Worm (Caenorhabditis elegans) whole organism, L1 larva: ENCODE data around the gene chmp-7.

Experiments used
- C16A3.4 ChIP-seq: fragments of 150-350 bp; optimal IDR thresholded peaks from 2 replicates; lab custom pipeline; 2014; ENCODE audit warnings: missing biosample characterization, missing genetic modification characterization
- F16B12.6 ChIP-seq: fragments of 150-350 bp; optimal IDR thresholded peaks from 2 replicates; lab custom pipeline; 2014; ENCODE audit warnings: missing biosample characterization, missing genetic modification characterization
- Y116A8C.19 ChIP-seq: sonication (generic microtip); optimal IDR thresholded peaks from 2 replicates; lab custom pipeline; 2016; ENCODE audit warnings: missing compliant biosample characterization, missing genetic modification characterization, borderline replicate concordance
- aha-1 ChIP-seq: fragments of 150-350 bp; optimal IDR thresholded peaks from 2 replicates; lab custom pipeline; 2014; ENCODE audit warnings: missing biosample characterization, missing genetic modification characterization
- aly-2 ChIP-seq: fragments of 150-350 bp; optimal IDR thresholded peaks from 2 replicates; lab custom pipeline; 2014; ENCODE audit warnings: missing biosample characterization, missing genetic modification characterization
- ama-1 ChIP-seq: fragments of 150-350 bp; optimal IDR thresholded peaks from 2 replicates; lab custom pipeline; 2014
- ceh-63 ChIP-seq: fragments of 200-800 bp; sonication (Bioruptor generic); optimal IDR thresholded peaks from 2 replicates; lab custom pipeline; 2018; ENCODE audit warnings: mild to moderate bottlenecking, missing genetic modification characterization, missing compliant biosample characterization
- ceh-8 ChIP-seq: fragments of 200-800 bp; sonication (Bioruptor generic); optimal IDR thresholded peaks from 2 replicates; lab custom pipeline; 2018; ENCODE audit warnings: mild to moderate bottlenecking, missing genetic modification characterization, moderate library complexity, missing compliant biosample characterization
- ceh-90 ChIP-seq: sonication (generic microtip); optimal IDR thresholded peaks from 2 replicates; lab custom pipeline; 2016; ENCODE audit warnings: missing genetic modification characterization, missing compliant biosample characterization
- dsc-1 ChIP-seq: sonication (generic microtip); optimal IDR thresholded peaks from 2 replicates; lab custom pipeline; 2016; ENCODE audit warnings: mild to moderate bottlenecking, missing genetic modification characterization, missing compliant biosample characterization
- efl-1 ChIP-seq, 4 experiments: fragments of 150-350 bp; optimal IDR thresholded peaks in 3 of 4; peaks in 1 of 4; 1 replicate in 1 of 4; 2 replicates in 3 of 4; lab custom pipeline; 2014; ENCODE audit warnings: missing biosample characterization in 2 of 4, missing genetic modification characterization in 2 of 4, missing genetic modification reagents in 2 of 4
- egl-13 ChIP-seq: sonication (generic microtip); optimal IDR thresholded peaks from 2 replicates; lab custom pipeline; 2016; ENCODE audit warnings: missing genotype, missing genetic modification reagents, missing genetic modification characterization, missing compliant biosample characterization
- ets-5 ChIP-seq: fragments of 200-800 bp; sonication (Bioruptor generic); IDR thresholded peaks from 2 replicates; pipeline ENCODE4 v1.3.6; 2022; ENCODE audit warnings: missing genetic modification characterization, missing compliant biosample characterization
- fkh-10 ChIP-seq: sonication (generic microtip); optimal IDR thresholded peaks from 2 replicates; lab custom pipeline; 2017; ENCODE audit warnings: missing biosample characterization, missing genetic modification reagents, missing genetic modification characterization
- fkh-4 ChIP-seq: sonication (generic microtip); optimal IDR thresholded peaks from 2 replicates; lab custom pipeline; 2016; ENCODE audit warnings: missing compliant biosample characterization, missing genetic modification characterization, borderline replicate concordance
- fkh-8 ChIP-seq: sonication (generic microtip); optimal IDR thresholded peaks from 2 replicates; lab custom pipeline; 2016; ENCODE audit warnings: mild to moderate bottlenecking, missing genetic modification characterization, missing compliant biosample characterization
- fos-1 ChIP-seq: fragments of 150-350 bp; optimal IDR thresholded peaks from 2 replicates; lab custom pipeline; 2014; ENCODE audit warnings: missing biosample characterization, missing genetic modification characterization
- grh-1 ChIP-seq: fragments of 200-800 bp; sonication (Bioruptor generic); IDR thresholded peaks from 2 replicates; pipeline ENCODE4 v1.3.6; 2022; ENCODE audit warnings: missing genetic modification reagents, missing genetic modification characterization, missing compliant biosample characterization
- hlh-4 ChIP-seq: sonication (generic microtip); optimal IDR thresholded peaks from 2 replicates; lab custom pipeline; 2016; ENCODE audit warnings: mild to moderate bottlenecking, missing genetic modification characterization, missing compliant biosample characterization
- hpl-2 ChIP-seq: fragments of 150-350 bp; optimal IDR thresholded peaks from 2 replicates; lab custom pipeline; 2014; ENCODE audit warnings: missing biosample characterization, missing genetic modification reagents, missing genetic modification characterization
- jun-1 ChIP-seq: fragments of 150-350 bp; optimal IDR thresholded peaks from 2 replicates; lab custom pipeline; 2014; ENCODE audit warnings: missing biosample characterization, missing genetic modification reagents, missing genetic modification characterization
- lin-13 ChIP-seq: fragments of 150-350 bp; optimal IDR thresholded peaks from 2 replicates; lab custom pipeline; 2014; ENCODE audit warnings: missing biosample characterization, missing genetic modification reagents, missing genetic modification characterization
- lin-15B ChIP-seq: fragments of 150-350 bp; sonication (generic microtip); optimal IDR thresholded peaks from 3 replicates; lab custom pipeline; 2014; ENCODE audit warnings: missing biosample characterization, missing genetic modification characterization
- lin-35 ChIP-seq, 2 experiments: fragments of 150-350 bp; optimal IDR thresholded peaks; 2 replicates each; lab custom pipeline; 2014; ENCODE audit warnings: missing biosample characterization in 2 of 2, missing genetic modification characterization in 2 of 2, missing genetic modification reagents in 2 of 2
- lin-39 ChIP-seq: fragments of 150-350 bp; optimal IDR thresholded peaks from 2 replicates; lab custom pipeline; 2014; ENCODE audit warnings: missing biosample characterization, missing genetic modification reagents, missing genetic modification characterization
- lir-3 ChIP-seq: sonication (generic microtip); optimal IDR thresholded peaks from 2 replicates; lab custom pipeline; 2016; ENCODE audit warnings: mild to moderate bottlenecking, missing genetic modification characterization, moderate library complexity, missing compliant biosample characterization; ENCODE audit not compliant: poor library complexity
- lsy-2 ChIP-seq, 2 experiments: fragments of 150-350 bp; optimal IDR thresholded peaks; 2 replicates each; lab custom pipeline; 2014; ENCODE audit warnings: missing biosample characterization in 2 of 2, missing genetic modification characterization in 2 of 2
- mab-9 ChIP-seq: fragments of 200-800 bp; sonication (Bioruptor generic); IDR thresholded peaks from 2 replicates; pipeline ENCODE4 v1.3.6; 2022; ENCODE audit warnings: missing genetic modification reagents, missing genetic modification characterization, missing compliant biosample characterization
- mdl-1 ChIP-seq, 2 experiments: fragments of 150-350 bp; optimal IDR thresholded peaks; 2 replicates each; lab custom pipeline; 2014 to 2017; ENCODE audit warnings: missing biosample characterization in 2 of 2, missing genetic modification characterization in 2 of 2, inconsistent platforms in 1 of 2
- mep-1 ChIP-seq: fragments of 150-350 bp; optimal IDR thresholded peaks from 2 replicates; lab custom pipeline; 2014; ENCODE audit warnings: missing biosample characterization, missing genetic modification characterization
- nhr-11 ChIP-seq: fragments of 150-350 bp; optimal IDR thresholded peaks from 2 replicates; lab custom pipeline; 2014; ENCODE audit warnings: missing biosample characterization, missing genetic modification characterization
- nhr-12 ChIP-seq: sonication (generic microtip); optimal IDR thresholded peaks from 2 replicates; lab custom pipeline; 2017; ENCODE audit warnings: missing biosample characterization, missing genetic modification characterization
- nhr-28 ChIP-seq: fragments of 150-350 bp; optimal IDR thresholded peaks from 2 replicates; lab custom pipeline; 2014; ENCODE audit warnings: missing biosample characterization, missing genetic modification characterization
- nhr-47 ChIP-seq: sonication (generic microtip); optimal IDR thresholded peaks from 2 replicates; lab custom pipeline; 2016; ENCODE audit warnings: mild to moderate bottlenecking, missing genetic modification characterization, moderate library complexity, missing compliant biosample characterization
- nhr-71 ChIP-seq: sonication (generic microtip); optimal IDR thresholded peaks from 2 replicates; lab custom pipeline; 2016; ENCODE audit warnings: mild to moderate bottlenecking, missing genetic modification characterization, moderate library complexity, missing compliant biosample characterization
- nhr-76 ChIP-seq: sonication (generic microtip); optimal IDR thresholded peaks from 2 replicates; lab custom pipeline; 2017; ENCODE audit warnings: missing biosample characterization, missing genetic modification characterization
- nhr-85 ChIP-seq: sonication (generic microtip); peaks from one replicate; lab custom pipeline; 2016; ENCODE audit warnings: missing genetic modification characterization, inconsistent platforms, missing compliant biosample characterization
- pag-3 ChIP-seq: sonication (generic microtip); optimal IDR thresholded peaks from 2 replicates; lab custom pipeline; 2017; ENCODE audit warnings: missing genetic modification characterization, mild to moderate bottlenecking, missing compliant biosample characterization, antibody characterized with exemption, borderline replicate concordance; ENCODE audit not compliant: insufficient read depth
- pax-3 ChIP-seq: fragments of 200-800 bp; sonication (Bioruptor generic); optimal IDR thresholded peaks from 2 replicates; lab custom pipeline; 2018; ENCODE audit warnings: mild to moderate bottlenecking, missing genetic modification characterization, moderate library complexity, missing compliant biosample characterization
- pqm-1 ChIP-seq: sonication (generic microtip); optimal IDR thresholded peaks from 3 replicates; lab custom pipeline; 2017; ENCODE audit warnings: missing biosample characterization, missing genetic modification characterization
- rnt-1 ChIP-seq: sonication (generic microtip); optimal IDR thresholded peaks from 2 replicates; lab custom pipeline; 2016; ENCODE audit warnings: mild to moderate bottlenecking, missing genetic modification characterization, moderate library complexity, missing compliant biosample characterization
- snpc-4 ChIP-seq: fragments of 150-350 bp; optimal IDR thresholded peaks from 2 replicates; lab custom pipeline; 2014; ENCODE audit warnings: missing biosample characterization, missing genetic modification characterization
- sox-4 ChIP-seq: sonication (generic microtip); optimal IDR thresholded peaks from 2 replicates; lab custom pipeline; 2016; ENCODE audit warnings: missing genetic modification characterization, missing compliant biosample characterization
- sptf-1 ChIP-seq: fragments of 150-350 bp; optimal IDR thresholded peaks from 2 replicates; lab custom pipeline; 2014; ENCODE audit warnings: missing biosample characterization, missing genetic modification characterization
- swsn-7 ChIP-seq: sonication (generic microtip); optimal IDR thresholded peaks from 2 replicates; lab custom pipeline; 2016; ENCODE audit warnings: missing genetic modification characterization, missing compliant biosample characterization
- tbx-2 ChIP-seq: sonication (generic microtip); optimal IDR thresholded peaks from 2 replicates; lab custom pipeline; 2016; ENCODE audit warnings: missing genetic modification characterization, missing compliant biosample characterization
- unc-30 ChIP-seq: sonication (generic microtip); optimal IDR thresholded peaks from 2 replicates; lab custom pipeline; 2017; ENCODE audit warnings: missing biosample characterization, missing genetic modification characterization
- unc-86 ChIP-seq: sonication (generic microtip); optimal IDR thresholded peaks from 2 replicates; lab custom pipeline; 2016; ENCODE audit warnings: missing genetic modification characterization, missing compliant biosample characterization
- xbp-1 ChIP-seq: sonication (generic microtip); optimal IDR thresholded peaks from 2 replicates; lab custom pipeline; 2016; ENCODE audit warnings: missing genetic modification characterization, missing compliant biosample characterization
- zag-1 ChIP-seq: fragments of 150-350 bp; optimal IDR thresholded peaks from 2 replicates; lab custom pipeline; 2014; ENCODE audit warnings: missing biosample characterization, missing genetic modification characterization
- zip-4 ChIP-seq: fragments of 200-800 bp; sonication (Bioruptor generic); optimal IDR thresholded peaks from 2 replicates; lab custom pipeline; 2018; ENCODE audit warnings: mild to moderate bottlenecking, missing genetic modification characterization, moderate library complexity, missing compliant biosample characterization
- ztf-11 ChIP-seq, 2 experiments: sonication (generic microtip); optimal IDR thresholded peaks; 2 replicates each; lab custom pipeline; 2016 to 2017; ENCODE audit warnings: missing genetic modification characterization in 2 of 2, missing biosample characterization in 1 of 2, missing compliant biosample characterization in 1 of 2
- ztf-4 ChIP-seq: fragments of 150-350 bp; optimal IDR thresholded peaks from 2 replicates; lab custom pipeline; 2014; ENCODE audit warnings: missing biosample characterization, missing genetic modification characterization

Gene chmp-7

DNA sequence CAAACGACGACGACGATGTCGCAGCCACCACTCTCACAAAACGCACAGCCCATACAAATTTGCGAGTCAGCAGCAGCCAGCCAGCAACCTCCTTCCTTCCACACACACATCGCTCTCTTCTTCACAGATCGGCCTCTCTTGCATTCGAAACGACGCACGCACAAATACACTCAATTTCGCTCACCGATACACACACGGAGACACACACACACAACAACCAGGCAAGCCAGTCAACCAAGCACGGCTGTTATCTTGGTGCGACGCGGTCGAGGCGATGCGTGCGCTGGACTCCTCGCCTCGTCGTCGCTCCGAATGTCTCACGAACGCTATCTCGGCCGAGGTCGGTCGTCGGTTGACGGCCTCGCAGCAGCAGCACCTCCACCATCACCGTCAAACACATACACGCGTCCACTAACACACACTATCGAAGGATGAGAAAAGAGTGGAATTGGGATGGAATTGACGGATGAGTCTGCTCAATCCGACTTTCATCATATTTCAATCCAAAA lies 5.6 kb downstream of the chmp-7 start (continued):
- TF ChIP-seq mdl-1 (tag; optimal IDR thresholded peaks at IDR 0.05; lab: Kevin White, UChicago) = peak in 1 of 2 experiments; percentile 93
- peak; percentile 59 for TF ChIP-seq unc-86 (tag; lab: Kevin White, UChicago)
- peak; percentile 86 for TF ChIP-seq tbx-2 (tag; lab: Kevin White, UChicago)
- peak; percentile 71 to 74 for TF ChIP-seq efl-1 (optimal IDR thresholded peaks at IDR 0.05; lab: Kevin White, UChicago)
- peak; percentile 42 to 96 for TF ChIP-seq efl-1 (GFP tag; optimal IDR thresholded peaks at IDR 0.05 in 1 of 2; lab: Kevin White, UChicago)
- TF ChIP-seq nhr-47 (tag; lab: Kevin White, UChicago) = peak; percentile 82
- TF ChIP-seq sox-4 (tag; lab: Kevin White, UChicago) = no peak
- TF ChIP-seq ceh-90 (tag; lab: Kevin White, UChicago) = no peak
- peak; percentile 94 for TF ChIP-seq jun-1 (tag; lab: Kevin White, UChicago)
- peak; percentile 80 for TF ChIP-seq ztf-4 (tag; lab: Kevin White, UChicago)
- TF ChIP-seq fkh-10 = peak; percentile 84
- no peak for TF ChIP-seq ama-1 (lab: Kevin White, UChicago)
- TF ChIP-seq nhr-11 (tag; lab: Kevin White, UChicago) = no peak
- peak; percentile 73 for TF ChIP-seq rnt-1 (tag; lab: Kevin White, UChicago)
- no peak for TF ChIP-seq pag-3
- peak; percentile 88 for TF ChIP-seq fos-1 (tag; lab: Kevin White, UChicago)
- TF ChIP-seq hlh-4 = no peak
- no peak for TF ChIP-seq unc-30 (tag; lab: Kevin White, UChicago)
- peak; percentile 77 to 93 for TF ChIP-seq lsy-2 (tag; optimal IDR thresholded peaks at IDR 0.05; lab: Kevin White, UChicago)
- peak; percentile 24 for TF ChIP-seq zip-4 (GFP tag; lab: Kevin White, UChicago)
- no peak for TF ChIP-seq ets-5 (GFP tag; lab: Robert Waterston, UW)
- TF ChIP-seq nhr-28 = no peak
- TF ChIP-seq lin-15B (tag; lab: Kevin White, UChicago) = peak; percentile 68
- TF ChIP-seq nhr-12 (tag; lab: Kevin White, UChicago) = no peak
- peak; percentile 62 for TF ChIP-seq egl-13 (tag; lab: Kevin White, UChicago)
- peak; percentile 92 for TF ChIP-seq lin-13 (GFP tag; lab: Kevin White, UChicago)
- TF ChIP-seq zag-1 (tag; lab: Kevin White, UChicago) = no peak
- no peak; the same call in 1 of the 2 replicates for TF ChIP-seq mab-9 (GFP tag; lab: Robert Waterston, UW)
- TF ChIP-seq xbp-1 (tag; lab: Kevin White, UChicago) = peak; percentile 78
- peak; percentile 73 to 86 for TF ChIP-seq lin-35 (GFP tag; optimal IDR thresholded peaks at IDR 0.05; lab: Kevin White, UChicago)
- TF ChIP-seq C16A3.4 = peak; percentile 94
- TF ChIP-seq lir-3 (tag; lab: Kevin White, UChicago) = peak; percentile 57
- TF ChIP-seq ceh-63 (GFP tag; lab: Kevin White, UChicago) = no peak
- peak; percentile 91 for TF ChIP-seq swsn-7 (tag; lab: Kevin White, UChicago)
- peak; percentile 52 for TF ChIP-seq aly-2
- no peak for TF ChIP-seq pqm-1 (tag; lab: Kevin White, UChicago)
- TF ChIP-seq hpl-2 (GFP tag; lab: Kevin White, UChicago) = no peak
- peak; percentile 93 for TF ChIP-seq nhr-71
- peak; percentile 23 for TF ChIP-seq pax-3 (tag; lab: Kevin White, UChicago)
- TF ChIP-seq grh-1 (GFP tag; lab: Robert Waterston, UW) = no peak
- TF ChIP-seq nhr-85 = peak; percentile 85
- no peak for TF ChIP-seq ceh-8 (GFP tag; lab: Kevin White, UChicago)
- peak; percentile 91 for TF ChIP-seq nhr-76
- peak; percentile 62 for TF ChIP-seq F16B12.6 (tag; lab: Kevin White, UChicago)
- TF ChIP-seq Y116A8C.19 (tag; lab: Kevin White, UChicago) = no peak
- peak; percentile 95 for TF ChIP-seq mep-1 (tag; lab: Kevin White, UChicago)
- peak; percentile 93 for TF ChIP-seq fkh-8 (tag; lab: Kevin White, UChicago)
- no peak for TF ChIP-seq lin-39 (tag; lab: Kevin White, UChicago)
- TF ChIP-seq ztf-11 (tag; optimal IDR thresholded peaks at IDR 0.05; lab: Kevin White, UChicago) = peak in 1 of 2 experiments; percentile 83
- TF ChIP-seq sptf-1 (tag; lab: Kevin White, UChicago) = no peak
- no peak for TF ChIP-seq fkh-4 (tag; lab: Kevin White, UChicago)
- peak; percentile 58 for TF ChIP-seq snpc-4 (tag; lab: Kevin White, UChicago)
- TF ChIP-seq aha-1 (tag; lab: Kevin White, UChicago) = peak; percentile 14
- TF ChIP-seq dsc-1 (tag; lab: Kevin White, UChicago) = peak; percentile 59
